Fruit fly (Drosophila melanogaster): ENCODE results near the gene CG5888.

DNA sequence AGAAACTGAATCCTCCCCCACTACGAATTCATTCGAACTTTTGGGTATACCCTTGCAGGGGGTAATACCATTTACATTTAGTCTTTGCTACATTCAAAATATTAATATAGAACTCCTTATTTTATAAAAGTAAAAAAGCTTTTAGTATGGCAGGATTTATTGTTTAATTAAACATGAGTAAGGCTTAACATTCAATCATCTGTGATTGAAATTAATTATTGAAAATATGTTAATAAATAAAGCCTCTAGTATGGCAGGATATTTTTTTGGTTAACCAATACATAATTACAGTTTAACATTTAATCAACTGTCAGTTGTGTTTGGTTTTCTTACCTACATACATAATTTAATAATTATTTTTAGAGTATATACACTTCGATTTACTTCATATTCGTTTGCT is 73.6 kb downstream of the CG5888 start:
- TF ChIP-seq usp (GFP tag; optimal IDR thresholded peaks at IDR 0.05): no peak
- no peak for TF ChIP-seq h (GFP tag; optimal IDR thresholded peaks at IDR 0.05)
- TF ChIP-seq Myc (optimal IDR thresholded peaks at IDR 0.05): no peak
- TF ChIP-seq lola (GFP tag; optimal IDR thresholded peaks at IDR 0.05): no peak
- TF ChIP-seq psq (GFP tag; optimal IDR thresholded peaks at IDR 0.05): no peak
- TF ChIP-seq Hnf4 (GFP tag; optimal IDR thresholded peaks at IDR 0.05): no peak
- TF ChIP-seq Dfd (GFP tag; optimal IDR thresholded peaks at IDR 0.05): no peak
- TF ChIP-seq HLH106 (tag; optimal IDR thresholded peaks at IDR 0.05): no peak
- no peak for TF ChIP-seq brk (GFP tag; optimal IDR thresholded peaks at IDR 0.05)
